Fruit fly (Drosophila melanogaster): Measurements from ENCODE around the gene CG6293.

Gene CG6293

DNA sequence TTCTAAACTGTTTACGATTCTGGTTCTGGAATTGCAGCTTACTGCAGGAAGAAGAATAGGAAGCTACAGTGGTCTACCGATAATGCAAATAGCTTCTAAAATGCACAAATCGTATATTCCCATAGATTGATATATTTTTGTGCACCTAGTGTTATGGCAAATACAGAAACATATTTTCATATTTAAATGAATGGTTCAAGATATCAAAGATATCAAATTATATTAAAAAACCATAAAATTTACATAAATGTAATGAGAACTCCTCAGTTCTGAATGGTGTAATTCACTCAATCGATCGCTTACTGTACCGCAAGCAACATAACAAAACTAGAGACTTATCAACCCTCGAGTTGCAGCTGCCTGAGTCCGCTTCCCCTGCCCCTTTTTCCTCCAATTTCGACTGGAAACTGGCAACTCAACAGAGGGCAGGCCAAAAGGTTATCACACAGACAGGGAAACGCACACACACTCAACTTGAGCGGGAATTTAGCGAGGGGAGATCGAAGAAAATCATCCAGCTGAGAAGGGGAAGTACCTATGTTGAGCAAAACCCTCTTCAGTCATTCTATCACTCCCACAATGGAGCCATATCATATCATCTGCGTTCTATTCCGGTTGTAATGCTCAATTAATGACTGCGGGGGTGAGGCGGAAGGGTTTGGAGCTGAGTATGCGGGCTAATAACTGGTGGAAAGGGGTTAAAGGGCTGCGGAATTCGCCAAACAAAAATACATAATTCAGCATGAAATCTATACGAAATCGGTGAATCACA, 42.7 kb upstream of the CG6293 start (continued):
- TF ChIP-seq her (GFP tag; optimal IDR thresholded peaks at IDR 0.05) (no peak), E2f1 (GFP tag; IDR thresholded peaks at IDR 0.05) (no peak), Max (GFP tag; optimal IDR thresholded peaks at IDR 0.05) (peak; percentile 4), Aef1 (GFP tag; IDR thresholded peaks at IDR 0.05) (no peak), lmd (GFP tag; IDR thresholded peaks at IDR 0.05) (no peak), Sox100B (GFP tag; optimal IDR thresholded peaks at IDR 0.05) (peak; percentile 29), tll (GFP tag; optimal IDR thresholded peaks at IDR 0.05) (no peak), al (GFP tag; IDR thresholded peaks at IDR 0.05) (no peak), CG7928 (GFP tag; optimal IDR thresholded peaks at IDR 0.05) (no peak), Hmx (GFP tag; optimal IDR thresholded peaks at IDR 0.05) (no peak), bcd (GFP tag; optimal IDR thresholded peaks at IDR 0.05) (no peak), ci (GFP tag; IDR thresholded peaks at IDR 0.05) (no peak), scrt (GFP tag; optimal IDR thresholded peaks at IDR 0.05) (no peak), vfl (GFP tag; optimal IDR thresholded peaks at IDR 0.05) (no peak), CG8359 (GFP tag; optimal IDR thresholded peaks at IDR 0.05; ENCODE audit: borderline replicate concordance) (no peak), emc (GFP tag; optimal IDR thresholded peaks at IDR 0.05) (no peak), CTCF (GFP tag; optimal IDR thresholded peaks at IDR 0.05) (no peak), NK7.1 (GFP tag; optimal IDR thresholded peaks at IDR 0.05) (no peak), CG2129 (GFP tag; IDR thresholded peaks at IDR 0.05; ENCODE audit: partially characterized antibody) (no peak), CG9797 (GFP tag; optimal IDR thresholded peaks at IDR 0.05) (no peak), CG8944 (GFP tag; optimal IDR thresholded peaks at IDR 0.05) (no peak), tgo (GFP tag; IDR thresholded peaks at IDR 0.05) (no peak), Oaz (GFP tag; IDR thresholded peaks at IDR 0.05) (no peak), Dek (tag; optimal IDR thresholded peaks at IDR 0.05) (no peak), CG5245 (GFP tag; optimal IDR thresholded peaks at IDR 0.05) (no peak), Xbp1 (GFP tag; optimal IDR thresholded peaks at IDR 0.05) (peak; percentile 13), yki (optimal IDR thresholded peaks at IDR 0.05) (no peak), CG13287 (GFP tag; IDR thresholded peaks at IDR 0.05; ENCODE audit: partially characterized antibody) (no peak), CG33557 (GFP tag; optimal IDR thresholded peaks at IDR 0.05) (peak; percentile 86), maf-S (GFP tag; optimal IDR thresholded peaks at IDR 0.05) (no peak), br (optimal IDR thresholded peaks at IDR 0.05) (no peak), Hey (tag; optimal IDR thresholded peaks at IDR 0.05) (no peak), tap (tag; optimal IDR thresholded peaks at IDR 0.05) (peak; percentile 35), ap (GFP tag; IDR thresholded peaks at IDR 0.05) (no peak), CG14667 (GFP tag; IDR thresholded peaks at IDR 0.05) (no peak), CG12104 (GFP tag; optimal IDR thresholded peaks at IDR 0.05) (no peak), Stat92E (GFP tag; optimal IDR thresholded peaks at IDR 0.05) (no peak), CG13894 (tag; optimal IDR thresholded peaks at IDR 0.05) (peak; percentile 52), vnd (GFP tag; IDR thresholded peaks at IDR 0.05; ENCODE audit: partially characterized antibody) (no peak), Blimp-1 (GFP tag; optimal IDR thresholded peaks at IDR 0.05) (peak; percentile 40), CG4360 (GFP tag; IDR thresholded peaks at IDR 0.05) (no peak), Xrp1 (GFP tag; IDR thresholded peaks at IDR 0.05) (no peak), CHES-1-like (GFP tag; optimal IDR thresholded peaks at IDR 0.05) (no peak), Lim3 (GFP tag; IDR thresholded peaks at IDR 0.05) (no peak), CG9609 (GFP tag; optimal IDR thresholded peaks at IDR 0.05) (no peak), CG16813 (GFP tag; IDR thresholded peaks at IDR 0.05; ENCODE audit: partially characterized antibody) (no peak), bab2 (GFP tag; optimal IDR thresholded peaks at IDR 0.05) (no peak), ind (GFP tag; optimal IDR thresholded peaks at IDR 0.05) (no peak), sr (GFP tag; IDR thresholded peaks at IDR 0.05) (no peak), CG11504 (tag; optimal IDR thresholded peaks at IDR 0.05) (peak; percentile 67), Elba2 (GFP tag; optimal IDR thresholded peaks at IDR 0.05) (no peak), aop (GFP tag; IDR thresholded peaks at IDR 0.05) (no peak)

Data from whole organism, embryonic.